Worm (Caenorhabditis elegans): ENCODE measurements around the gene C05C9.2.

DNA sequence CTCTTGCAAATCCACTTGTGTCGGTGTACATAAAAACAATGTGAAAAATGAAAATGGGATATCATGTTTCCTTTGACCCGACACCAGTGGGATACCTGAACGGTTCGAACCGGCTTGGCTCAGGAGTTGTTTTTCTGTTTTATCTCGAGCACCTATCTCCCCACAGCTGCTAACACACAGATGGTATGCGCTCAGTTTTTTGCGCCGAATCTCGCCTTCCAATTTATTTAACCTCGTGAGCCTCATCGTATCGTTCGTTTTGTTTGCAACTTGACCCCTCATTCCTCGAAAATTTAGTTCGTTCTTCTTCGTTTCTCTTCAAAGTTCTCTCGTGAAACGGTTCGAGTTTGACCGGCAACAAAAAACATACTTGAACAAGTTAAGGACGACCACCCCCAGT, 7.7 kb downstream of the C05C9.2 start, which contains the start of gene C05C9.1:
- no peak for TF ChIP-seq dao-5 (tag; optimal IDR thresholded peaks at IDR 0.05)
- TF ChIP-seq him-1 (tag; optimal IDR thresholded peaks at IDR 0.05): no peak
- TF ChIP-seq W03F9.2 (tag; optimal IDR thresholded peaks at IDR 0.05): no peak

Data from whole organism, L4/young adult.